Worm (Caenorhabditis elegans) whole organism, late embryonic: ENCODE results near the gene F58B3.4.

Source experiments
- ceh-24 ChIP-seq: sonication (generic microtip); optimal IDR thresholded peaks from 2 replicates; lab custom pipeline; 2016; ENCODE audit warnings: mild to moderate bottlenecking, missing genetic modification characterization, missing compliant biosample characterization
- nhr-11 ChIP-seq: fragments of 150-350 bp; optimal IDR thresholded peaks from 2 replicates; lab custom pipeline; 2014; ENCODE audit warnings: missing biosample characterization, missing genetic modification characterization
- pqm-1 ChIP-seq: sonication (generic microtip); optimal IDR thresholded peaks from 2 replicates; lab custom pipeline; 2016; ENCODE audit warnings: missing genetic modification characterization, missing compliant biosample characterization
- sox-4 ChIP-seq: sonication (generic microtip); optimal IDR thresholded peaks from 2 replicates; lab custom pipeline; 2017; ENCODE audit warnings: mild to moderate bottlenecking, missing genetic modification characterization, inconsistent platforms, missing compliant biosample characterization

DNA sequence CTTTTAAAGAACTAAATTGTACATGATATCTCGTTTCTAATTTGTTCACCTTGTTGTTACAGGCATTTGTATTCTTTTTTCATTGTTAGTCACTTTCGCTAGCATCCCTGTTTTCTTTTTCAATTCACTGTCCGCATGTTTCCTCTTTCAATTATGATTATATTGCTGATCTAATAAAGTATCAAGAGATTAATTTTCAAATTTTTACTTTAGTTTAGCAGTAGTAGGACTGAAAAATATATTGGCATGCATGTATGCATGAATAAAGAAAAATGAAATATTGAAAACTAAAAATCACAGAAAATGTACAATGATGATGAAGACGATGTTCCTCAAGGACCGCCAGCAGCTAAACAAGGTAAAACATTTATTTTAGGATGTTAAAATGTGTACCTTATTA lies 6.4 kb upstream of the F58B3.4 start, which contains the start of gene rbm-17:
- TF ChIP-seq nhr-11 (no peak), sox-4 (no peak), ceh-24 (no peak), pqm-1 (tag; lab: Kevin White, UChicago) (no peak)
